Worm (Caenorhabditis elegans) whole organism, L3 larva: Measurements from ENCODE around the gene T13F2.4.
"Not testable (repeated sequence)": the region's sequence is repeated elsewhere in the genome, so short reads cannot be mapped to it uniquely, and the experiment has no call there.

Source experiments
- R02D3.7 ChIP-seq: fragments of 150-350 bp; optimal IDR thresholded peaks from 2 replicates; lab custom pipeline; 2014; ENCODE audit warnings: missing biosample characterization, missing genetic modification characterization
- ZK546.5 ChIP-seq: sonication (generic microtip); optimal IDR thresholded peaks from 2 replicates; lab custom pipeline; 2017; ENCODE audit warnings: missing biosample characterization, missing genetic modification characterization
- aly-2 ChIP-seq: fragments of 150-350 bp; optimal IDR thresholded peaks from 2 replicates; lab custom pipeline; 2014; ENCODE audit warnings: missing biosample characterization, missing genetic modification characterization
- ceh-28 ChIP-seq: fragments of 150-350 bp; optimal IDR thresholded peaks from 2 replicates; lab custom pipeline; 2014; ENCODE audit warnings: missing biosample characterization, missing genetic modification reagents, missing genetic modification characterization
- ceh-82 ChIP-seq: fragments of 150-350 bp; optimal IDR thresholded peaks from 2 replicates; lab custom pipeline; 2014; ENCODE audit warnings: missing biosample characterization, missing genetic modification characterization
- ceh-9 ChIP-seq: sonication (generic microtip); optimal IDR thresholded peaks from 2 replicates; lab custom pipeline; 2018; ENCODE audit warnings: missing biosample characterization, missing genetic modification characterization
- daf-12 ChIP-seq: fragments of 150-350 bp; optimal IDR thresholded peaks from 2 replicates; lab custom pipeline; 2014; ENCODE audit warnings: missing biosample characterization, missing genetic modification reagents, missing genetic modification characterization
- elt-1 ChIP-seq: fragments of 150-350 bp; optimal IDR thresholded peaks from 2 replicates; lab custom pipeline; 2014; ENCODE audit warnings: missing biosample characterization, missing genetic modification characterization
- elt-2 ChIP-seq: sonication (generic microtip); optimal IDR thresholded peaks from 2 replicates; lab custom pipeline; 2016; ENCODE audit warnings: missing genetic modification reagents, mild to moderate bottlenecking, missing genetic modification characterization, missing compliant biosample characterization
- elt-3 ChIP-seq, 3 experiments: fragments of 150-350 bp in 1 of 3; sonication (generic microtip) in 2 of 3; optimal IDR thresholded peaks; 2 replicates in 2 of 3; 4 replicates in 1 of 3; lab custom pipeline; 2014 to 2017; ENCODE audit warnings: missing biosample characterization in 3 of 3, missing genetic modification characterization in 3 of 3
- eor-1 ChIP-seq, 2 experiments: fragments of 150-350 bp; optimal IDR thresholded peaks; 2 replicates each; lab custom pipeline; 2014 to 2018; ENCODE audit warnings: missing biosample characterization in 2 of 2, missing genetic modification characterization in 2 of 2
- fkh-10 ChIP-seq: sonication (generic microtip); optimal IDR thresholded peaks from 2 replicates; lab custom pipeline; 2017; ENCODE audit warnings: missing biosample characterization, missing genetic modification reagents, missing genetic modification characterization
- fkh-2 ChIP-seq: fragments of 150-350 bp; optimal IDR thresholded peaks from 2 replicates; lab custom pipeline; 2014; ENCODE audit warnings: missing biosample characterization, missing genetic modification reagents, missing genetic modification characterization
- fos-1 ChIP-seq: fragments of 150-350 bp; optimal IDR thresholded peaks from 2 replicates; lab custom pipeline; 2014; ENCODE audit warnings: missing biosample characterization, missing genetic modification characterization
- hmg-11 ChIP-seq: sonication (generic microtip); optimal IDR thresholded peaks from 2 replicates; lab custom pipeline; 2016; ENCODE audit warnings: missing genetic modification characterization, missing compliant biosample characterization
- lin-39 ChIP-seq: fragments of 150-350 bp; optimal IDR thresholded peaks from 2 replicates; lab custom pipeline; 2018; ENCODE audit warnings: missing biosample characterization, missing genetic modification reagents, missing genetic modification characterization
- lsy-12 ChIP-seq: sonication (generic microtip); optimal IDR thresholded peaks from 2 replicates; lab custom pipeline; 2016; ENCODE audit warnings: mild to moderate bottlenecking, missing genetic modification characterization, missing compliant biosample characterization
- mdl-1 ChIP-seq: fragments of 150-350 bp; optimal IDR thresholded peaks from 2 replicates; lab custom pipeline; 2014; ENCODE audit warnings: missing biosample characterization, missing genetic modification characterization
- mml-1 ChIP-seq: fragments of 150-350 bp; sonication (generic microtip); optimal IDR thresholded peaks from 3 replicates; lab custom pipeline; 2014; ENCODE audit warnings: missing biosample characterization, missing genetic modification characterization
- nhr-11 ChIP-seq: fragments of 150-350 bp; optimal IDR thresholded peaks from 2 replicates; lab custom pipeline; 2014; ENCODE audit warnings: missing biosample characterization, missing genetic modification characterization
- nhr-12 ChIP-seq: fragments of 150-350 bp; optimal IDR thresholded peaks from 2 replicates; lab custom pipeline; 2014; ENCODE audit warnings: missing biosample characterization, missing genetic modification characterization
- nhr-237 ChIP-seq: fragments of 150-350 bp; optimal IDR thresholded peaks from 2 replicates; lab custom pipeline; 2014; ENCODE audit warnings: missing biosample characterization, missing genetic modification characterization
- nhr-43 ChIP-seq: sonication (generic microtip); optimal IDR thresholded peaks from 2 replicates; lab custom pipeline; 2016; ENCODE audit warnings: mild to moderate bottlenecking, missing genetic modification characterization, missing compliant biosample characterization; ENCODE audit not compliant: poor library complexity, severe bottlenecking
- nhr-76 ChIP-seq: fragments of 150-350 bp; sonication (generic microtip); optimal IDR thresholded peaks from 5 replicates; lab custom pipeline; 2014; ENCODE audit warnings: missing biosample characterization, missing genetic modification characterization
- nhr-77 ChIP-seq: fragments of 150-350 bp; optimal IDR thresholded peaks from 2 replicates; lab custom pipeline; 2014; ENCODE audit warnings: missing biosample characterization, missing genetic modification characterization
- pha-4 ChIP-seq: fragments of 150-350 bp; optimal IDR thresholded peaks from 2 replicates; lab custom pipeline; 2014; ENCODE audit warnings: missing biosample characterization, missing genetic modification reagents, missing genetic modification characterization
- pqm-1 ChIP-seq: fragments of 150-350 bp; optimal IDR thresholded peaks from 2 replicates; lab custom pipeline; 2017; ENCODE audit warnings: missing biosample characterization, missing genetic modification characterization, inconsistent platforms
- sea-2 ChIP-seq: fragments of 150-350 bp; sonication (generic microtip); optimal IDR thresholded peaks from 4 replicates; lab custom pipeline; 2014; ENCODE audit warnings: missing biosample characterization, missing genetic modification reagents, missing genetic modification characterization
- skn-1 ChIP-seq: fragments of 150-350 bp; optimal IDR thresholded peaks from 2 replicates; lab custom pipeline; 2014; ENCODE audit warnings: missing biosample characterization, missing genetic modification characterization
- snpc-4 ChIP-seq: fragments of 150-350 bp; optimal IDR thresholded peaks from 2 replicates; lab custom pipeline; 2014; ENCODE audit warnings: missing biosample characterization, missing genetic modification characterization
- unc-39 ChIP-seq: sonication (generic microtip); optimal IDR thresholded peaks from 4 replicates; lab custom pipeline; 2017; ENCODE audit warnings: missing biosample characterization, missing genetic modification characterization

The T13F2.4 gene

DNA sequence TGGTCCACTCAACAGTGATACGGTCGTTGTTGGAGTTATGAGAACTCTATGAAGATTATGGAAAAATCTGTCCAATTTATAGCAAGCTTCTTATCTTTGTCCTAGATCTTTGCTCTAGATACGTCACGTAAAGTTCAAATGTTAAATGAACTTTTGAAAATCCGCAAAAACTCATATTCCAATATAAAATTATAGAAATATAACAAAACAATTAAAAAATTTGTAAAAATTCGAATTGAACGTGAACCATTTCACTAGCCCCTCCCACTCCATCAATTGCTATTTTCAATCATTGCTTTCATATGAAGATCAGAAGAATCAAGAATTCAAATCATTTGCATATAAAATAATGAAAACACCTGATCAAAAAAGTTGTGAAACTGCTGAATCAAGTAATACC is 43.0 kb downstream of the T13F2.4 start, which contains the start of gene kin-21:
Gene kin-21, plus strand, starts transcription at position 301 of the 400 bp plus-strand sequence.
- TF ChIP-seq skn-1 (tag; lab: Kevin White, UChicago), result no peak

DNA sequence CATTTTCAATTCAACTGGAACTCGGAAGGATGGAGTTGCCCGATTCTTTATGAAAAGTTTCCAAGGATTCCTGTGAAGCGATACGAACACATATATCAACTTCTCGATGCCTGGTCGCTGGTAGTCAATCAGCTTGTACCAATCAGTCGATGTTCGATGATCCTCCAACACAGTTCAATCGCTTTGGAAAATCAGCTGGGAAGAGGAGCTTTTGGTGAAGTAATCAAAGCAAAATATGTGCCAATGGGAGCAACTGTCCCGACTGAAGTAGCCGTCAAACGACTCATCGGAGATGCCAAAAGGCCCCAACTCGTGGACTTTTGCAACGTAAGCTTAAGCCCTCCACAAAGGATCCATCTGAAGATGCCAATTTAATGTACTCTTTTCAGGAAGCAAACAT is 43.7 kb downstream of the T13F2.4 start:
- no peak for TF ChIP-seq R02D3.7
- no peak for TF ChIP-seq unc-39 (tag; lab: Kevin White, UChicago)
- TF ChIP-seq lsy-12 (tag; lab: Kevin White, UChicago), result no peak
- TF ChIP-seq mml-1 (tag; lab: Kevin White, UChicago), result no peak
- TF ChIP-seq nhr-43 (tag; lab: Kevin White, UChicago), result no peak
- TF ChIP-seq ceh-82 (tag; lab: Kevin White, UChicago), result no peak
- TF ChIP-seq pqm-1 (tag; lab: Kevin White, UChicago), result no peak
- no peak for TF ChIP-seq nhr-11 (tag; lab: Kevin White, UChicago)
- no peak for TF ChIP-seq nhr-76 (tag; lab: Kevin White, UChicago)
- no peak for TF ChIP-seq ceh-9 (tag; lab: Kevin White, UChicago)
- no peak for TF ChIP-seq pha-4 (tag; lab: Kevin White, UChicago)
- TF ChIP-seq daf-12 (tag; lab: Kevin White, UChicago), result no peak
- TF ChIP-seq ceh-28 (tag; lab: Kevin White, UChicago), result no peak

- TF ChIP-seq snpc-4 (tag; lab: Kevin White, UChicago), result no peak
- no peak for TF ChIP-seq aly-2
- no peak for TF ChIP-seq elt-1
- TF ChIP-seq elt-2 (tag; lab: Kevin White, UChicago), result no peak
- TF ChIP-seq ceh-28 (tag; lab: Kevin White, UChicago), result no peak
- no peak for TF ChIP-seq sea-2
- no peak for TF ChIP-seq fkh-10 (GFP tag; lab: Kevin White, UChicago)
- TF ChIP-seq lin-39 (tag; lab: Kevin White, UChicago), result no peak
- TF ChIP-seq nhr-76 (tag; lab: Kevin White, UChicago), result no peak
- TF ChIP-seq pha-4 (tag; lab: Kevin White, UChicago), result no peak
- TF ChIP-seq fos-1, result no peak
- TF ChIP-seq, all 47 proteins: peak for 0
Observed at ce11 chrIV:9836317-9836716, 46.7 kb downstream of the T13F2.4 start, which contains the start of gene msp-81. TSS of gene msp-81 (minus strand) at chrIV:9836417.

DNA sequence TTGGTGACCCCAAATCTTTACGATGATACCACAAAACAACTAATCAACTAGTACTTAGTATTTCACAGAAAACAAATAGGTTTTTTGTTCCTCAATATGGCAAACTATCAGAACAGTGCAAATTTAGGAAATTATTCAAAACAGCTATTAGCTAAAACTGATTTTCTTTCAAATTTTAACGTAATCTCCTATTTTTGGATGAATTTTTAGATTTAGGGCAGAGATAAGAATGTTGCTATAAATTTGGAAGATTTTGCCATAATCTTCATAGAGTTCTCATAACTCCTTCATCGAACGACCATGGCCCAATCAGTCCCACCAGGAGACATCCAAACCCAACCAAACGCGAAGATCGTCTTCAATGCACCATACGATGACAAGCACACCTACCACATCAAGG is 47.8 kb downstream of the T13F2.4 start, which contains the start of gene msp-10:
Gene msp-10, plus strand, starts transcription at position 301 of the 400 bp plus-strand sequence.
- not testable (repeated sequence) for TF ChIP-seq elt-3 (tag; optimal IDR thresholded peaks at IDR 0.05; lab: Kevin White, UChicago); ZK546.5 (tag; lab: Kevin White, UChicago); mdl-1 (tag; lab: Kevin White, UChicago)

- TF ChIP-seq R02D3.7, result no peak
- no peak for TF ChIP-seq nhr-77
- TF ChIP-seq aly-2, result no peak
- no peak for TF ChIP-seq elt-2 (tag; lab: Kevin White, UChicago)
- no peak for TF ChIP-seq eor-1 (tag; optimal IDR thresholded peaks at IDR 0.05; lab: Kevin White, UChicago)
- no peak for TF ChIP-seq nhr-237
- TF ChIP-seq fos-1, result no peak
- TF ChIP-seq mdl-1 (tag; lab: Kevin White, UChicago), result no peak
- no peak for TF ChIP-seq hmg-11
- TF ChIP-seq elt-1, result no peak
- no peak for TF ChIP-seq nhr-12 (tag; lab: Kevin White, UChicago)
- TF ChIP-seq fkh-2 (tag; lab: Kevin White, UChicago), result no peak
- TF ChIP-seq ZK546.5 (tag; lab: Kevin White, UChicago), result no peak
Observed at ce11 chrIV:9840984-9841590, 51.5 kb downstream of the T13F2.4 start, which contains the start of the genes kin-24 and msp-56. TSS of gene kin-24 (minus strand) at chrIV:9841084. TSS of gene msp-56 (plus strand) at chrIV:9841540.
